Worm (Caenorhabditis elegans) whole organism, mixed stage, embryonic: Measurements from ENCODE around the gene T22C8.4.
A peak's percentile ranks its signal among the peaks of the same experiment; 100 is the strongest.

Experiments used
- M03D4.4 ChIP-seq: sonication (generic microtip); optimal IDR thresholded peaks from 2 replicates; lab custom pipeline; 2017; ENCODE audit warnings: mild to moderate bottlenecking, missing genetic modification characterization, missing compliant biosample characterization
- bed-3 ChIP-seq: fragments of 200-800 bp; sonication (Bioruptor generic); optimal IDR thresholded peaks from 3 replicates; lab custom pipeline; 2018; ENCODE audit warnings: mild to moderate bottlenecking, missing genetic modification characterization, moderate library complexity, missing compliant biosample characterization
- blmp-1 ChIP-seq: fragments of 150-350 bp; optimal IDR thresholded peaks from 2 replicates; lab custom pipeline; 2014; ENCODE audit warnings: missing biosample characterization, missing genetic modification characterization
- ceh-39 ChIP-seq: fragments of 150-350 bp; optimal IDR thresholded peaks from 2 replicates; lab custom pipeline; 2014; ENCODE audit warnings: missing biosample characterization, missing genetic modification characterization
- ceh-43 ChIP-seq: fragments of 200-800 bp; sonication (Bioruptor generic); optimal IDR thresholded peaks from 2 replicates; lab custom pipeline; 2018; ENCODE audit warnings: mild to moderate bottlenecking, missing genetic modification characterization, moderate library complexity, missing compliant biosample characterization
- ceh-83 ChIP-seq: fragments of 200-800 bp; sonication (Bioruptor generic); optimal IDR thresholded peaks from 2 replicates; lab custom pipeline; 2018; ENCODE audit warnings: mild to moderate bottlenecking, missing genetic modification characterization, missing compliant biosample characterization
- ces-1 ChIP-seq: fragments of 150-350 bp; optimal IDR thresholded peaks from 2 replicates; lab custom pipeline; 2014; ENCODE audit warnings: missing biosample characterization, missing genetic modification reagents, missing genetic modification characterization
- drap-1 ChIP-seq: fragments of 200-800 bp; sonication (Bioruptor generic); optimal IDR thresholded peaks from 3 replicates; lab custom pipeline; 2018; ENCODE audit warnings: mild to moderate bottlenecking, missing genetic modification characterization, missing compliant biosample characterization
- elt-1 ChIP-seq: sonication (generic microtip); optimal IDR thresholded peaks from 2 replicates; lab custom pipeline; 2017; ENCODE audit warnings: missing genetic modification characterization, mild to moderate bottlenecking, missing compliant biosample characterization, antibody characterized with exemption, moderate library complexity, borderline replicate concordance; ENCODE audit not compliant: insufficient read depth
- elt-3 ChIP-seq: fragments of 150-350 bp; optimal IDR thresholded peaks from 2 replicates; lab custom pipeline; 2014; ENCODE audit warnings: missing biosample characterization, missing genetic modification characterization
- ham-2 ChIP-seq: fragments of 200-800 bp; sonication (Bioruptor generic); optimal IDR thresholded peaks from 2 replicates; lab custom pipeline; 2018; ENCODE audit warnings: mild to moderate bottlenecking, missing genetic modification characterization, missing compliant biosample characterization
- hlh-1 ChIP-seq: fragments of 150-350 bp; optimal IDR thresholded peaks from 2 replicates; lab custom pipeline; 2014; ENCODE audit warnings: missing biosample characterization, missing genetic modification reagents, missing genetic modification characterization
- lin-13 ChIP-seq: fragments of 150-350 bp; optimal IDR thresholded peaks from 2 replicates; lab custom pipeline; 2014; ENCODE audit warnings: missing biosample characterization, missing genetic modification characterization
- lin-32 ChIP-seq: fragments of 200-800 bp; sonication (Bioruptor generic); optimal IDR thresholded peaks from 2 replicates; lab custom pipeline; 2018; ENCODE audit warnings: mild to moderate bottlenecking, missing genetic modification characterization, missing compliant biosample characterization
- mab-5 ChIP-seq: fragments of 150-350 bp; optimal IDR thresholded peaks from 2 replicates; lab custom pipeline; 2014; ENCODE audit warnings: missing biosample characterization, missing genetic modification characterization
- mep-1 ChIP-seq: fragments of 150-350 bp; optimal IDR thresholded peaks from 2 replicates; lab custom pipeline; 2017; ENCODE audit warnings: missing biosample characterization, missing genetic modification reagents, missing genetic modification characterization, inconsistent platforms
- mls-2 ChIP-seq: sonication (generic microtip); optimal IDR thresholded peaks from 2 replicates; lab custom pipeline; 2016; ENCODE audit warnings: mild to moderate bottlenecking, missing genetic modification characterization, moderate library complexity, missing compliant biosample characterization
- nhr-12 ChIP-seq: fragments of 150-350 bp; optimal IDR thresholded peaks from 2 replicates; lab custom pipeline; 2014; ENCODE audit warnings: missing biosample characterization, missing genetic modification characterization
- nhr-2 ChIP-seq: fragments of 150-350 bp; optimal IDR thresholded peaks from 2 replicates; lab custom pipeline; 2014; ENCODE audit warnings: missing biosample characterization, missing genetic modification characterization
- nhr-237 ChIP-seq: fragments of 150-350 bp; optimal IDR thresholded peaks from 2 replicates; lab custom pipeline; 2014; ENCODE audit warnings: missing biosample characterization, missing genetic modification characterization
- nhr-28 ChIP-seq: fragments of 150-350 bp; optimal IDR thresholded peaks from 2 replicates; lab custom pipeline; 2014; ENCODE audit warnings: missing biosample characterization, missing genetic modification characterization
- nhr-76 ChIP-seq: sonication (generic microtip); optimal IDR thresholded peaks from 2 replicates; lab custom pipeline; 2017; ENCODE audit warnings: missing biosample characterization, missing genetic modification characterization
- pha-4 ChIP-seq: fragments of 150-350 bp; optimal IDR thresholded peaks from 2 replicates; lab custom pipeline; 2018; ENCODE audit warnings: missing biosample characterization, missing genetic modification reagents, missing genetic modification characterization
- sem-2 ChIP-seq: fragments of 200-800 bp; sonication (Bioruptor generic); optimal IDR thresholded peaks from 2 replicates; lab custom pipeline; 2018; ENCODE audit warnings: mild to moderate bottlenecking, missing genetic modification characterization, missing compliant biosample characterization
- snpc-4 ChIP-seq: fragments of 150-350 bp; optimal IDR thresholded peaks from 2 replicates; lab custom pipeline; 2014; ENCODE audit warnings: missing biosample characterization, missing genetic modification characterization
- sptf-1 ChIP-seq: sonication (generic microtip); optimal IDR thresholded peaks from 2 replicates; lab custom pipeline; 2017; ENCODE audit warnings: mild to moderate bottlenecking, missing genetic modification characterization, moderate library complexity, missing compliant biosample characterization
- tbx-8 ChIP-seq: fragments of 200-800 bp; sonication (Bioruptor generic); optimal IDR thresholded peaks from 2 replicates; lab custom pipeline; 2018; ENCODE audit warnings: mild to moderate bottlenecking, missing genetic modification characterization, moderate library complexity, missing compliant biosample characterization
- unc-120 ChIP-seq: sonication (generic microtip); optimal IDR thresholded peaks from 2 replicates; lab custom pipeline; 2017; ENCODE audit warnings: missing genetic modification characterization, missing compliant biosample characterization; ENCODE audit not compliant: poor library complexity, severe bottlenecking
- unc-39 ChIP-seq: fragments of 150-350 bp; optimal IDR thresholded peaks from 2 replicates; lab custom pipeline; 2014; ENCODE audit warnings: missing biosample characterization, missing genetic modification characterization
- unc-62 ChIP-seq: fragments of 150-350 bp; optimal IDR thresholded peaks from 2 replicates; lab custom pipeline; 2014; ENCODE audit warnings: missing biosample characterization, missing genetic modification reagents, missing genetic modification characterization
- zip-8 ChIP-seq: fragments of 150-350 bp; optimal IDR thresholded peaks from 2 replicates; lab custom pipeline; 2014; ENCODE audit warnings: missing biosample characterization, missing genetic modification characterization
- ztf-11 ChIP-seq: fragments of 150-350 bp; optimal IDR thresholded peaks from 2 replicates; lab custom pipeline; 2014; ENCODE audit warnings: missing biosample characterization, missing genetic modification characterization

The T22C8.4 gene

DNA sequence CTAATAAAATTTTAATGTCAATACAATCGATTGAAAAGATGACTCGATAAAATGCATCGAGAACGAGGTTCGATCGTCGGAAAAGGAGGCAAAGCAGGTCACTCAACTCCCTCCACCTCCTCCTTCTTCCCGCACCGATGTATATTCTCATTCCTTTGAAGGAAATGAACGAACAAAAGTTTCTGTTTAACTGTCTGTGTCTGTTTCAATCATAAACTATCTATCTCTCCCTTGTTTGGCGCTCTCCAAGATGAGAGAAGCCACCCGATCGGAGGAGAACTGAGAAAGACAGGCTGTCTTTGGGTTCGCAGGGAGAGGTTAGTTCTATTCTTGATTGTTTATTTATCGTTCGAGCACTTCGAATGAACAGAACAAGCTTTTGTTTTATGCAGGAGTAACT is 17.8 kb upstream of the T22C8.4 start, which contains the start of gene D2085.7:
D2085.7 (plus strand) TSS at position 251 of the 400 bp plus-strand sequence.
- TF ChIP-seq ces-1 (GFP tag; lab: Kevin White, UChicago): no peak
- peak; percentile 56 for TF ChIP-seq ham-2 (GFP tag; lab: Kevin White, UChicago)

DNA sequence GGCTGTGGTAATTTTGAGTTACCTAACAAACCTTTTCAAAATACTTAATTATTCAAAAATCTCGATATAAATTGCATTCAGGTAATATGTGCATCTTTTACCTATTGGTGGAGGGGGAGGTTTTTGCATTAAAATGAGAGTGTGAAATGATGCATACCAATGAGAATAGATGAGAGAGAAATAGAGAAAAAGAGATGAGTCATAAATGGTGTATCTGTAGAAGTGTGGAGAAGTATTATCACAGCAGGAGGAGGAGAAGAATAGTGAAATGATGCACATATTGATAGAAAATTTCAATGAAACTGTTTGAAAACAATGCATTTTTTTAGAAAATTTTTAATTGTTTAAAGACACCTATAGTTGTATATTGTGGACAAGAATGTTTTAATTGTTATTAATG is 17.2 kb upstream of the T22C8.4 start:
- TF ChIP-seq nhr-12 (tag; lab: Kevin White, UChicago) (no peak), mab-5 (tag; lab: Kevin White, UChicago) (no peak), nhr-237 (tag; lab: Kevin White, UChicago) (no peak), ztf-11 (tag; lab: Kevin White, UChicago) (no peak), ham-2 (GFP tag; lab: Kevin White, UChicago) (no peak), ces-1 (GFP tag; lab: Kevin White, UChicago) (no peak), ceh-83 (no peak), snpc-4 (no peak), sem-2 (GFP tag; lab: Kevin White, UChicago) (no peak), blmp-1 (tag; lab: Kevin White, UChicago) (no peak), drap-1 (GFP tag; lab: Kevin White, UChicago) (no peak), unc-39 (tag; lab: Kevin White, UChicago) (no peak), pha-4 (tag; lab: Kevin White, UChicago) (no peak), lin-13 (tag; lab: Kevin White, UChicago) (no peak), mls-2 (tag; lab: Kevin White, UChicago) (no peak), bed-3 (GFP tag; lab: Kevin White, UChicago) (no peak), nhr-28 (no peak), nhr-76 (tag; lab: Kevin White, UChicago) (no peak), unc-62 (GFP tag; lab: Kevin White, UChicago) (no peak)
- TF ChIP-seq, all 35 proteins: peak for 0

DNA sequence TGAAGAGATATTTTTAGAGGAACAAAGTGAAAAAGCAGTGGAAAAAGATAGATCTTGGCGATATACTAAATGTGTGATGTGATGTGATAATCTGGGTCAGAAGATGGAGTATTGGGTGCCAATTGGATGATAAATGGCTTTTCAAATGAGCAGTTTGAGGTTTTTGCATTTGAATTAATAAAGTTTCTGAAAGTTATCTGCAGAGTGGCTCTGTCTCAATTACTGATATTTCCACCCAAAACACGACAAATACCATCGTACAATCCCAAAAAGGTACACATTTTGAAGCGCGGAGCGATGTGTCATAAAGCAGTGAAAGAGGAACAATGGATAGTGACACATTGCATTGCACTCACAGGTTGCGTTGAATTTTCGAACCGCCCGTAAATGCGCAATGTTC is 16.3 kb upstream of the T22C8.4 start:
- TF ChIP-seq unc-39 (tag; lab: Kevin White, UChicago) (no peak), ceh-39 (no peak)

DNA sequence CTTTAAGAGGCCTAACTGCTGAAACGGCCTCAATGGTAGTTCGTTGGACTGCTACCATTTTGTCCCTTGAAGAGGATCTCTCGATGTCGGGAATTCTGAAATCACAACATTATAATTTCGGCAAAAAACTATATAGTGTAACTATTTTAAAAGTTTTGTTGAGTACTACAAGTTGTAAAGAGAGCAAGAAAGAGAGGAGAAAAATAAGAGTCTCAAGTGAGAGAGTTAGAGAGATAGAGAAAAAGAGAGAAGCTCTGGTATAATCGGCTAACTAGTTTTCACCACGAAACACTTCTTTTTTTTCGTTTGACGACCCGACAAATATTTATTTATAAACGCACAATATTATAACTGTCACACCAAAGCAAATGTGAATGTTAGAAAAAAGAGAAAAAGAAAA is 14.3 kb upstream of the T22C8.4 start, which contains the start of gene vab-9:
vab-9 (minus strand) TSS at position 101 of the 400 bp plus-strand sequence.
- TF ChIP-seq hlh-1 (no peak), ces-1 (GFP tag; lab: Kevin White, UChicago) (peak; percentile 51), M03D4.4 (tag; lab: Kevin White, UChicago) (no peak)
- TF ChIP-seq, all 35 proteins: peak for 1

- TF ChIP-seq nhr-237 (tag; lab: Kevin White, UChicago) (no peak), mab-5 (tag; lab: Kevin White, UChicago) (no peak), drap-1 (GFP tag; lab: Kevin White, UChicago) (no peak), mep-1 (tag; lab: Kevin White, UChicago) (no peak), nhr-2 (tag; lab: Kevin White, UChicago) (no peak), elt-3 (tag; lab: Kevin White, UChicago) (no peak), nhr-28 (no peak), unc-120 (tag; lab: Kevin White, UChicago) (no peak), tbx-8 (no peak), ceh-83 (no peak), ces-1 (GFP tag; lab: Kevin White, UChicago) (no peak), ceh-43 (no peak), lin-32 (GFP tag; lab: Kevin White, UChicago) (no peak), lin-13 (tag; lab: Kevin White, UChicago) (no peak), ztf-11 (tag; lab: Kevin White, UChicago) (no peak)
Observed at ce11 chrII:8634386-8634785, 11.1 kb upstream of the T22C8.4 start, which contains the start of gene cutl-12. cutl-12 (minus strand) TSS chrII:8634486.

ce11 chrII:8631766-8632165 is 8.5 kb upstream of the T22C8.4 start:
- TF ChIP-seq unc-62 (GFP tag; lab: Kevin White, UChicago): no peak
- no peak for TF ChIP-seq mep-1 (tag; lab: Kevin White, UChicago)
- TF ChIP-seq mab-5 (tag; lab: Kevin White, UChicago): no peak
- TF ChIP-seq mls-2 (tag; lab: Kevin White, UChicago): no peak
- no peak for TF ChIP-seq sptf-1 (tag; lab: Kevin White, UChicago)
- TF ChIP-seq nhr-2 (tag; lab: Kevin White, UChicago): no peak
- no peak for TF ChIP-seq elt-1
- TF ChIP-seq blmp-1 (tag; lab: Kevin White, UChicago): no peak
- no peak for TF ChIP-seq lin-32 (GFP tag; lab: Kevin White, UChicago)
- no peak for TF ChIP-seq pha-4 (tag; lab: Kevin White, UChicago)
- no peak for TF ChIP-seq elt-3 (tag; lab: Kevin White, UChicago)
- TF ChIP-seq ceh-43: no peak
- no peak for TF ChIP-seq snpc-4
- no peak for TF ChIP-seq zip-8 (tag; lab: Kevin White, UChicago)
- no peak for TF ChIP-seq nhr-28
- no peak for TF ChIP-seq bed-3 (GFP tag; lab: Kevin White, UChicago)
- no peak for TF ChIP-seq tbx-8
- TF ChIP-seq unc-39 (tag; lab: Kevin White, UChicago): no peak
- TF ChIP-seq, all 35 proteins: peak for 0
